Worm (Caenorhabditis elegans) whole organism, L2 larva: Measurements from ENCODE around the gene sre-46.

Experiments
- C34F6.9 ChIP-seq: fragments of 150-350 bp; optimal IDR thresholded peaks from 2 replicates; lab custom pipeline; 2014; ENCODE audit warnings: missing biosample characterization, missing genetic modification characterization
- ZK546.5 ChIP-seq: sonication (generic microtip); optimal IDR thresholded peaks from 2 replicates; lab custom pipeline; 2017; ENCODE audit warnings: missing biosample characterization, missing genetic modification characterization
- ama-1 ChIP-seq: fragments of 150-350 bp; optimal IDR thresholded peaks from 2 replicates; lab custom pipeline; 2018; ENCODE audit warnings: inconsistent platforms
- ceh-82 ChIP-seq: fragments of 150-350 bp; optimal IDR thresholded peaks from 2 replicates; lab custom pipeline; 2014; ENCODE audit warnings: missing biosample characterization, missing genetic modification characterization
- crh-2 ChIP-seq: sonication (generic microtip); optimal IDR thresholded peaks from 2 replicates; lab custom pipeline; 2017; ENCODE audit warnings: missing biosample characterization, missing genetic modification characterization
- dmd-4 ChIP-seq: sonication (generic microtip); optimal IDR thresholded peaks from 2 replicates; lab custom pipeline; 2017; ENCODE audit warnings: missing biosample characterization, missing genetic modification characterization
- elt-1 ChIP-seq: fragments of 150-350 bp; optimal IDR thresholded peaks from 2 replicates; lab custom pipeline; 2014; ENCODE audit warnings: missing biosample characterization, missing genetic modification characterization
- fos-1 ChIP-seq: fragments of 150-350 bp; optimal IDR thresholded peaks from 2 replicates; lab custom pipeline; 2014; ENCODE audit warnings: missing biosample characterization, missing genetic modification characterization
- gmeb-1 ChIP-seq: fragments of 150-350 bp; optimal IDR thresholded peaks from 2 replicates; lab custom pipeline; 2014; ENCODE audit warnings: missing biosample characterization, missing genetic modification characterization
- lin-11 ChIP-seq: fragments of 150-350 bp; sonication (generic microtip); optimal IDR thresholded peaks from 2 replicates; lab custom pipeline; 2014; ENCODE audit warnings: missing biosample characterization, missing genetic modification characterization, inconsistent platforms, mixed read lengths
- lsy-2 ChIP-seq, 2 experiments: fragments of 150-350 bp in 1 of 2; sonication (generic microtip) in 1 of 2; optimal IDR thresholded peaks; 2 replicates each; lab custom pipeline; 2014 to 2017; ENCODE audit warnings: missing biosample characterization in 2 of 2, missing genetic modification characterization in 2 of 2
- mab-5 ChIP-seq: fragments of 150-350 bp; optimal IDR thresholded peaks from 2 replicates; lab custom pipeline; 2014; ENCODE audit warnings: missing biosample characterization, missing genetic modification characterization
- mdl-1 ChIP-seq, 2 experiments: fragments of 150-350 bp in 1 of 2; sonication (generic microtip) in 1 of 2; optimal IDR thresholded peaks; 2 replicates each; lab custom pipeline; 2017; ENCODE audit warnings: missing biosample characterization in 2 of 2, missing genetic modification characterization in 2 of 2
- nhr-10 ChIP-seq: sonication (generic microtip); optimal IDR thresholded peaks from 2 replicates; lab custom pipeline; 2017; ENCODE audit warnings: missing biosample characterization, missing genetic modification characterization
- nhr-129 ChIP-seq: fragments of 150-350 bp; optimal IDR thresholded peaks from 2 replicates; lab custom pipeline; 2014; ENCODE audit warnings: missing biosample characterization, missing genetic modification characterization
- nhr-21 ChIP-seq: fragments of 150-350 bp; optimal IDR thresholded peaks from 2 replicates; lab custom pipeline; 2014; ENCODE audit warnings: missing biosample characterization, missing genetic modification characterization
- nhr-23 ChIP-seq: fragments of 150-350 bp; optimal IDR thresholded peaks from 2 replicates; lab custom pipeline; 2014; ENCODE audit warnings: missing biosample characterization, missing genetic modification reagents, missing genetic modification characterization
- nhr-237 ChIP-seq: fragments of 150-350 bp; optimal IDR thresholded peaks from 2 replicates; lab custom pipeline; 2014; ENCODE audit warnings: missing biosample characterization, missing genetic modification characterization
- nhr-6 ChIP-seq: fragments of 150-350 bp; optimal IDR thresholded peaks from 2 replicates; lab custom pipeline; 2014; ENCODE audit warnings: missing biosample characterization, missing genetic modification characterization
- peb-1 ChIP-seq: fragments of 150-350 bp; optimal IDR thresholded peaks from 2 replicates; lab custom pipeline; 2014; ENCODE audit warnings: missing biosample characterization, missing genetic modification characterization
- sem-4 ChIP-seq: fragments of 150-350 bp; optimal IDR thresholded peaks from 2 replicates; lab custom pipeline; 2014; ENCODE audit warnings: missing biosample characterization, missing genetic modification reagents, missing genetic modification characterization
- skn-1 ChIP-seq: sonication (generic microtip); optimal IDR thresholded peaks from 2 replicates; lab custom pipeline; 2017; ENCODE audit warnings: missing biosample characterization, missing genetic modification characterization
- sma-3 ChIP-seq: sonication (generic microtip); optimal IDR thresholded peaks from 2 replicates; lab custom pipeline; 2016; ENCODE audit warnings: missing genetic modification reagents, missing genetic modification characterization, missing compliant biosample characterization
- sma-9 ChIP-seq, 2 experiments: fragments of 150-350 bp in 1 of 2; sonication (generic microtip) in 1 of 2; optimal IDR thresholded peaks; 2 replicates each; lab custom pipeline; 2014 to 2016; ENCODE audit warnings: missing genetic modification characterization in 2 of 2, mild to moderate bottlenecking in 1 of 2, missing biosample characterization in 1 of 2, missing compliant biosample characterization in 1 of 2, missing genetic modification reagents in 1 of 2, moderate library complexity in 1 of 2
- snpc-4 ChIP-seq: fragments of 150-350 bp; optimal IDR thresholded peaks from 2 replicates; lab custom pipeline; 2014; ENCODE audit warnings: missing biosample characterization, missing genetic modification characterization
- unc-39 ChIP-seq: fragments of 150-350 bp; optimal IDR thresholded peaks from 2 replicates; lab custom pipeline; 2014; ENCODE audit warnings: missing biosample characterization, missing genetic modification characterization
- unc-55 ChIP-seq: fragments of 150-350 bp; sonication (generic microtip); optimal IDR thresholded peaks from 3 replicates; lab custom pipeline; 2014; ENCODE audit warnings: missing biosample characterization, missing genetic modification reagents, missing genetic modification characterization
- unc-62 ChIP-seq: fragments of 150-350 bp; optimal IDR thresholded peaks from 2 replicates; lab custom pipeline; 2014; ENCODE audit warnings: missing biosample characterization, missing genetic modification reagents, missing genetic modification characterization
- ztf-1 ChIP-seq: fragments of 200-800 bp; sonication (Bioruptor generic); conservative IDR thresholded peaks from 2 replicates; pipeline ENCODE4 v1.3.6; 2022; ENCODE audit warnings: missing genetic modification characterization, missing compliant biosample characterization
- ztf-4 ChIP-seq: fragments of 150-350 bp; optimal IDR thresholded peaks from 2 replicates; lab custom pipeline; 2014; ENCODE audit warnings: missing biosample characterization, missing genetic modification characterization

sre-46 gene

DNA sequence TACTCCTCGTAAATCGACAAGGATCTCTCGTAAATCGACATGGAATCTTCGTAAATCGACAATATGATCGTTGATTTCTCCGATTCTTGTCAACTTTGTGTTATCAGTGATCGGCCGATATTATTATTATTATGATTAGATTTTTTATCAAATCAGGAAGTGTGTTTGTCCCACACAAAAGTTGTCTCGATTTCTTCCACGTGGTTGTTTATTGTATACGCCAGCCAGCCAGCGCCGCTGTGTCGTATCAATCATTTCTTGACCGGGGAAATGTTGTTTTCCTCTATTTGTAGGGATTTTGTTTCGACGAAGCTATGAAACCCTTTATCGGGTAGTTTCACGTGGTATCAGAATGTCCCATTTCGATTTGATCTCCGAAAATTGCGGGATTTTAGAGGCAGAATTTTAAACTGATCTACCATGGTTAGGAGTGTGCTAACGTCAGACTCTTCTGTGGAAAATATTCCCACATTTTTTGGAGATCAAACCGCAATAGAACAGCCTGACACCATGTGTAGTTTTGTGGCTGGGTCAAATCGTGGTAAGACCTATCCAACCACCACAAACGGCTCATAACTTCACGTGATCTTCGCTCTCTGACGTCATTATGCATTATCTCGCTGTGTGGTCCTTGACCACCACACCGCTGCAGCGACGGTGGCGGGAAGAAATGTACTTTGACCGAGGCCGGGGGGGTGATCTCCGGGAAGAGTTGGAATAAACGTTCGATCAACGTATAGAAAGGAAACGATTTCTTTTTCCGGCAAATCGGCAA is 16.8 kb upstream of the sre-46 start:
- TF ChIP-seq sma-3 (GFP tag; lab: Kevin White, UChicago) (peak; percentile 58), snpc-4 (no peak), nhr-21 (tag; lab: Kevin White, UChicago) (peak; percentile 51), ama-1 (lab: Kevin White, UChicago) (peak; percentile 1)

DNA sequence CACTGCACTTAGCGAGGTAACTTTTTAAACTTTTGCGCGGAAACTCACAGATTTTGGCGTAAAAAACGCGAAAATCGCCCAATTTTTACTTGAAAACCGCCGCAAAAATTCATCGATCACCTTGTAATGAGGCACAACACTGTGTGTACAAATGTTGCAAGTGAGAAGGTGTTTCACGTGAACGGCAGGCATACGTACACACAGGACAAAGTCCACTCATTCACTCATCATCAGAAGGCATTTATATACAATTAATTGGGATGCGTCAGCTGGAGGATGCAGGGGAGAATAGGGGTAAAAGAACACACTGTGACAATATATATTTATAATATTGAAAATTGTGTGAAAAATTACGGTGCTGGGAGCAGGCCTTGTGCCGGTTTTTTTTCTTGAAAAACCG is 15.8 kb upstream of the sre-46 start:
- TF ChIP-seq nhr-6 (tag; lab: Kevin White, UChicago) (no peak), sma-3 (GFP tag; lab: Kevin White, UChicago) (peak; percentile 62), fos-1 (tag; lab: Kevin White, UChicago) (peak; percentile 22), unc-62 (no peak), crh-2 (tag; lab: Kevin White, UChicago) (peak; percentile 1), sem-4 (tag; lab: Kevin White, UChicago) (no peak), nhr-21 (tag; lab: Kevin White, UChicago) (no peak), nhr-10 (tag; lab: Kevin White, UChicago) (no peak), skn-1 (tag; lab: Kevin White, UChicago) (no peak), mdl-1 (tag; optimal IDR thresholded peaks at IDR 0.05; lab: Kevin White, UChicago) (no peak), nhr-129 (tag; lab: Kevin White, UChicago) (peak; percentile 14), sma-9 (GFP tag; optimal IDR thresholded peaks at IDR 0.05; lab: Kevin White, UChicago) (peak; percentile 63), sma-9 (tag; optimal IDR thresholded peaks at IDR 0.05; lab: Kevin White, UChicago) (no peak), nhr-237 (tag; lab: Kevin White, UChicago) (no peak), dmd-4 (tag; lab: Kevin White, UChicago) (no peak), unc-39 (tag; lab: Kevin White, UChicago) (no peak), ztf-1 (no peak), ceh-82 (tag; lab: Kevin White, UChicago) (no peak)

DNA sequence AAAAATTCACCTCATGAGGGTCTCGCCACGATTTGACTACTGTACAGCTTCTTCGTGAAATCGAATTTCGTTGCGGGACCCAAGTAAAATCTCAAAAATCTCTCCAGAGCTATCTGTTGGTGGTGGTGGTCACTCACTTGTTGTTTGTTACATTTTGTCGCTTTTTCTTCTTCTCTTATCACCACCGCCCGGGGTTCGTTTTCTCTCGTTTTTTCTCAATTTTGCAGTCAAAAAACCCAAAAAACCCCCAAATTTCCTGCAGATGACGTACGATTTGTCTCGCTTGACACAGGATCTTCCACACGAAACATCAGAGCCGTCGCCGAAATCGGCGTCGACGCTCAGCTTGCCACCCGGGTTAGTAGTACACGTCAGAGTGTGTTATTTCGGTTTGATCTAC is 15.0 kb upstream of the sre-46 start, which contains the start of gene R06B9.5:
Gene R06B9.5 (plus strand): TSS at position 232 of the 400 bp plus-strand sequence.
- TF ChIP-seq skn-1 (tag; lab: Kevin White, UChicago), result no peak
- TF ChIP-seq nhr-21 (tag; lab: Kevin White, UChicago), result no peak
- no peak for TF ChIP-seq unc-55 (GFP tag; lab: Kevin White, UChicago)
- TF ChIP-seq peb-1 (tag; lab: Kevin White, UChicago), result no peak
- no peak for TF ChIP-seq nhr-10 (tag; lab: Kevin White, UChicago)

DNA sequence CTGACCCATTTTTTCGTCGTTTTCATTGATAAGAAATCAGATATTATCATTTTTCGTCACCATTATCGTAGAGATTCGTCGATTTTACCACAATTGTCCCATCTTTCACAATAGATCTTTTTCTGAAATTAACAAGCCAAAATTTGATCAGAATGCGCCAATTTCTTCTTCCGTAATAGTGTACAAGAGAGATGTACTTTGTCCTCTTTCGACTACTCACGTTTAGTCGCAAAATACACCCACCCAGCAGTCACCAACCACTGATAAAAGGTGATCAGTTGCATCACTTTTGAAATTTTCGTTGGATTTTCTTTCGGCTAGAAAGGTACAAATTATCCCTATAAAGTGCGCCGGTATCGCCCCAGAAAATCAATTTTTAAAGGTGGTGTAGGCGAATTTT is 11.5 kb upstream of the sre-46 start:
- TF ChIP-seq nhr-129 (tag; lab: Kevin White, UChicago) (peak; percentile 25), C34F6.9 (tag; lab: Kevin White, UChicago) (no peak)

DNA sequence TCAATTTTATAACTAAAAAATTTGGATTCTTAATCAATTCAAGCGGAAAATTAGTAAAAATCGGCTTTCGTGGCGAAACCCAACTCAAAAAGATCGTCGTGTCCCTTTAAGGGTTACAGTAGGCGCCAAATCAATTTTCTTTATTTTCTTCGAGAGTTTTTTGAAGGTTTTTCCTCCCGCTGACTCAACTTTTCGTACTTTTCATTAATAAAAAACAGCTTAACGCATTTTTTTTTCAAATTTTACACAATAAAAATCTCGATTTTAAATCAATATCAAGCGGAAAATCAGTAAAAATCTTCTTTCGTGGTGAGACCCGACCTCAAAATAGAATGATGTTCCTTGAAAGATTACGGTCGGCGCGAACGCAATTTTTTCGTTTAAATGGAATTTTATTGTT is 11.0 kb upstream of the sre-46 start:
- TF ChIP-seq sma-3 (GFP tag; lab: Kevin White, UChicago), result no peak
- TF ChIP-seq C34F6.9 (tag; lab: Kevin White, UChicago), result no peak
- no peak for TF ChIP-seq snpc-4
- no peak for TF ChIP-seq ZK546.5
- TF ChIP-seq lin-11 (tag; lab: Kevin White, UChicago), result no peak
- no peak for TF ChIP-seq nhr-237 (tag; lab: Kevin White, UChicago)
- no peak for TF ChIP-seq sem-4 (tag; lab: Kevin White, UChicago)
- TF ChIP-seq elt-1 (tag; lab: Kevin White, UChicago), result no peak
- TF ChIP-seq unc-62, result no peak
- TF ChIP-seq mab-5 (tag; lab: Kevin White, UChicago), result no peak
- no peak for TF ChIP-seq ztf-4 (tag; lab: Kevin White, UChicago)
- TF ChIP-seq ztf-1, result no peak

- TF ChIP-seq skn-1 (tag; lab: Kevin White, UChicago), result no peak
- no peak for TF ChIP-seq unc-39 (tag; lab: Kevin White, UChicago)
Observed at ce11 chrII:13729416-13729815, 8.3 kb upstream of the sre-46 start, which contains the start of gene Y54G9A.9. Y54G9A.9 (plus strand) TSS chrII:13729716.

- TF ChIP-seq unc-55 (GFP tag; lab: Kevin White, UChicago) (peak; percentile 48), gmeb-1 (tag; lab: Kevin White, UChicago) (peak; percentile 48), nhr-23 (tag; lab: Kevin White, UChicago) (no peak), lsy-2 (tag; optimal IDR thresholded peaks at IDR 0.05; lab: Kevin White, UChicago) (peak in 1 of 2 experiments; percentile 13)
Observed at ce11 chrII:13725793-13726192, 4.7 kb upstream of the sre-46 start, which contains the start of the genes Y54G9A.7 and bub-3. Y54G9A.7 (minus strand) TSS chrII:13725799. bub-3 (plus strand) TSS chrII:13726062.
